Worm (Caenorhabditis elegans) whole organism, late embryonic: Measurements from ENCODE around the gene twk-35.

Experiments
- ama-1 ChIP-seq: fragments of 150-350 bp; optimal IDR thresholded peaks from 2 replicates; lab custom pipeline; 2014
- ceh-34 ChIP-seq: sonication (generic microtip); optimal IDR thresholded peaks from 2 replicates; lab custom pipeline; 2016; ENCODE audit warnings: mild to moderate bottlenecking, missing genetic modification characterization, missing compliant biosample characterization
- ets-4 ChIP-seq: sonication (generic microtip); optimal IDR thresholded peaks from 2 replicates; lab custom pipeline; 2016; ENCODE audit warnings: missing genetic modification characterization, missing compliant biosample characterization
- hlh-6 ChIP-seq: sonication (generic microtip); optimal IDR thresholded peaks from 2 replicates; lab custom pipeline; 2016; ENCODE audit warnings: missing genotype, missing genetic modification characterization, missing compliant biosample characterization
- lim-6 ChIP-seq: sonication (generic microtip); optimal IDR thresholded peaks from 2 replicates; lab custom pipeline; 2016; ENCODE audit warnings: missing genetic modification characterization, missing compliant biosample characterization
- pqm-1 ChIP-seq: sonication (generic microtip); optimal IDR thresholded peaks from 2 replicates; lab custom pipeline; 2016; ENCODE audit warnings: missing genetic modification characterization, missing compliant biosample characterization

DNA sequence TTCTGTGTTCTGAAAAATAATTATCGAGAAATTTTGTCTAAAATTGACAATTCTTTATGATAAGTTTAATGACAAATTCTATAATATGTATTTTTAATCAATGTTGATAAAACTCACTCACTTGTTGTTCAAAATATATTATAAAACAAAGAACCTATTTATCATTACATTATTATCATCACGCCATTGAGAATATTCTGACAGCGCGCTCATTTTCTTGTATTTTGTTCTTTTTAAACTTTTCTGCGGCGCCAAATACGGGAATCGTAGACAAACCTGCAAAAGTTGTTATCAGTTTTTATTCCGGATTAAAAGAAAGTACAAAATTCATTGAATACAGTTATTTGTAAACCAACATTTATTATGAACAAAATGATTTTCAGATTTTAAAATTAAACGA, 3.6 kb downstream of the twk-35 start:
- no peak for TF ChIP-seq pqm-1
- TF ChIP-seq lim-6, result no peak
- TF ChIP-seq ceh-34 (tag; lab: Kevin White, UChicago), result no peak
- TF ChIP-seq ama-1 (lab: Kevin White, UChicago), result no peak
- TF ChIP-seq hlh-6, result no peak
- TF ChIP-seq ets-4 (tag; lab: Kevin White, UChicago), result no peak
